Fruit fly (Drosophila melanogaster): ENCODE data around the gene Mi-2.

DNA sequence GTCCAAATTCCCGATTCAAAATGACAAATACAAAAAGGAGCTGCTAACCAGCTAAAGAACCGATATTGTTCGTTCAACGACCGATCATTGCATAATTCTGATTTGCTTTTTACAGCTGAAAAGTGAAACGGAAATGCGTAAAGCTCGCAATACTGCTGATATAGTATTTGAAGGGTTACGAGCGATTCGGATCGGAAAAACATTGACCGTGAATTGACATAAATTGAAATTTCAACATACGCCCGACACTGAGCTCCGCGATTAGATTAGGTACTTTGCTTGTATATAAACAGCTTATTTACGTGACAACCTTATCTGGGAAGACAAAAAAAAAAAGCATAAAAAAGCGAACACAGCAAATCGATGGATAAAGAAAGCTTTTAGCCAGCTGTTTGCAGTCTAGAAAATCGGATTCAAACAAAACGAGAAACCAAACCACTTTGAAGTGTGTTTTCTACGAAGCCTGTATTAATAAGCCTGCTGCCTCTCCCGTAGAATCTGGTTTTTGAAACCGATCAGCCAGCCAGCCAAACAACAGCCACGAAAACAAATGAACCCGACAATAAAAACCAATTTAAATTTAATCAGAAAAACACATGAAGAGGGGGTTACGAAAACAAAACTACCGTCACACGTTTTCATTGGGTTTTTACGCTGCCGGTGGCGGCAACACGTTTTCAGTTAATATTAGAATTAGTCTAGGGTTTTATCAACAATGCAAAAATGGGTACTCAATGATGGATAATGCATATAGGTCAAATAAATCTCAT lies 8.3 kb downstream of the Mi-2 start:
- TF ChIP-seq CG8478 (optimal IDR thresholded peaks at IDR 0.05) (no peak), CTCF (optimal IDR thresholded peaks at IDR 0.05) (no peak)

Data from S2 (cell line).